Worm (Caenorhabditis elegans) whole organism, early embryonic: ENCODE measurements around the gene C55C3.4.
A peak's percentile ranks its signal among the peaks of the same experiment; 100 is the strongest.

Experiments used
- B0310.2 ChIP-seq: sonication (generic microtip); optimal IDR thresholded peaks from 2 replicates; lab custom pipeline; 2016; ENCODE audit warnings: mild to moderate bottlenecking, missing genetic modification characterization, missing compliant biosample characterization
- F13C5.2 ChIP-seq: sonication (generic microtip); optimal IDR thresholded peaks from 2 replicates; lab custom pipeline; 2017; ENCODE audit warnings: mild to moderate bottlenecking, missing genetic modification characterization, inconsistent platforms, missing compliant biosample characterization
- aly-1 ChIP-seq: sonication (generic microtip); optimal IDR thresholded peaks from 2 replicates; lab custom pipeline; 2016; ENCODE audit warnings: missing genetic modification characterization, missing compliant biosample characterization
- ama-1 ChIP-seq: fragments of 150-350 bp; optimal IDR thresholded peaks from 2 replicates; lab custom pipeline; 2014
- ceh-13 ChIP-seq: fragments of 200-800 bp; sonication (Bioruptor generic); optimal IDR thresholded peaks from 2 replicates; lab custom pipeline; 2018; ENCODE audit warnings: mild to moderate bottlenecking, missing genetic modification characterization, missing compliant biosample characterization
- ceh-36 ChIP-seq: sonication (generic microtip); optimal IDR thresholded peaks from 2 replicates; lab custom pipeline; 2016; ENCODE audit warnings: missing genetic modification characterization, inconsistent platforms, missing compliant biosample characterization
- ets-7 ChIP-seq: sonication (generic microtip); optimal IDR thresholded peaks from 2 replicates; lab custom pipeline; 2016; ENCODE audit warnings: missing genotype, missing genetic modification characterization, missing compliant biosample characterization
- flt-1 ChIP-seq: fragments of 200-800 bp; sonication (Bioruptor generic); IDR thresholded peaks from 2 replicates; pipeline ENCODE4 v1.3.6; 2022; ENCODE audit warnings: missing genetic modification characterization, missing compliant biosample characterization
- hmbx-1 ChIP-seq: sonication (generic microtip); optimal IDR thresholded peaks from 2 replicates; lab custom pipeline; 2016; ENCODE audit warnings: mild to moderate bottlenecking, missing genetic modification characterization, missing compliant biosample characterization
- hmg-4 ChIP-seq: fragments of 200-800 bp; sonication (Bioruptor generic); optimal IDR thresholded peaks from 2 replicates; lab custom pipeline; 2018; ENCODE audit warnings: mild to moderate bottlenecking, missing genetic modification characterization, missing compliant biosample characterization
- hnd-1 ChIP-seq: sonication (generic microtip); optimal IDR thresholded peaks from 2 replicates; lab custom pipeline; 2016; ENCODE audit warnings: missing genetic modification characterization, missing compliant biosample characterization
- pes-1 ChIP-seq: fragments of 200-800 bp; sonication (Bioruptor generic); IDR thresholded peaks from 2 replicates; pipeline ENCODE4 v1.3.6; 2022; ENCODE audit warnings: missing genetic modification reagents, missing genetic modification characterization, missing compliant biosample characterization
- scrt-1 ChIP-seq: fragments of 200-800 bp; sonication (Bioruptor generic); IDR thresholded peaks from 2 replicates; pipeline ENCODE4 v1.3.6; 2022; ENCODE audit warnings: missing genetic modification characterization, missing compliant biosample characterization
- sea-1 ChIP-seq: fragments of 200-800 bp; sonication (Bioruptor generic); conservative IDR thresholded peaks from 2 replicates; pipeline ENCODE4 v1.3.6; 2022; ENCODE audit warnings: missing genetic modification characterization, missing compliant biosample characterization
- tbx-11 ChIP-seq: fragments of 200-800 bp; sonication (Bioruptor generic); IDR thresholded peaks from 2 replicates; pipeline ENCODE4 v1.3.6; 2022; ENCODE audit warnings: missing genetic modification characterization, missing compliant biosample characterization
- tbx-37 ChIP-seq: fragments of 200-800 bp; sonication (Bioruptor generic); conservative IDR thresholded peaks from 2 replicates; pipeline ENCODE4 v1.3.6; 2022; ENCODE audit warnings: missing genetic modification reagents, missing genetic modification characterization, missing compliant biosample characterization
- tra-4 ChIP-seq: sonication (generic microtip); optimal IDR thresholded peaks from 2 replicates; lab custom pipeline; 2017; ENCODE audit warnings: missing genetic modification characterization, missing compliant biosample characterization

C55C3.4 gene

ce11 chrIV:5655966-5656389, 22.0 kb downstream of the C55C3.4 start:
- no peak for TF ChIP-seq hmg-4 (GFP tag; lab: Kevin White, UChicago)
- TF ChIP-seq tra-4 (tag; lab: Kevin White, UChicago), result no peak
- TF ChIP-seq tbx-11, result no peak
- TF ChIP-seq flt-1 (GFP tag; lab: Robert Waterston, UW), result no peak
- TF ChIP-seq sea-1 (GFP tag; lab: Robert Waterston, UW), result no peak
- no peak for TF ChIP-seq ceh-13 (GFP tag; lab: Kevin White, UChicago)
- no peak for TF ChIP-seq scrt-1 (GFP tag; lab: Robert Waterston, UW)
- no peak for TF ChIP-seq hmbx-1 (tag; lab: Kevin White, UChicago)
- TF ChIP-seq tbx-37, result no peak
- no peak for TF ChIP-seq B0310.2 (tag; lab: Kevin White, UChicago)
- no peak for TF ChIP-seq ets-7 (tag; lab: Kevin White, UChicago)
- no peak for TF ChIP-seq F13C5.2 (tag; lab: Kevin White, UChicago)
- TF ChIP-seq ama-1 (lab: Kevin White, UChicago), result no peak
- TF ChIP-seq pes-1 (GFP tag; lab: Robert Waterston, UW), result no peak
- TF ChIP-seq hnd-1, result no peak
- TF ChIP-seq ceh-36 (tag; lab: Kevin White, UChicago), result no peak
- no peak for TF ChIP-seq aly-1 (tag; lab: Kevin White, UChicago)

- TF ChIP-seq ceh-13 (GFP tag; lab: Kevin White, UChicago) (no peak), F13C5.2 (tag; lab: Kevin White, UChicago) (no peak), flt-1 (GFP tag; lab: Robert Waterston, UW) (no peak), pes-1 (GFP tag; lab: Robert Waterston, UW) (no peak), aly-1 (tag; lab: Kevin White, UChicago) (no peak), hmbx-1 (tag; lab: Kevin White, UChicago) (no peak), scrt-1 (GFP tag; lab: Robert Waterston, UW) (no peak), hmg-4 (GFP tag; lab: Kevin White, UChicago) (no peak), ama-1 (lab: Kevin White, UChicago) (no peak), B0310.2 (tag; lab: Kevin White, UChicago) (no peak)
Measured at ce11 chrIV:5654693-5655092, 23.3 kb downstream of the C55C3.4 start.

ce11 chrIV:5654203-5654602, 23.7 kb downstream of the C55C3.4 start:
- TF ChIP-seq ama-1 (lab: Kevin White, UChicago) (no peak), tra-4 (tag; lab: Kevin White, UChicago) (no peak), pes-1 (GFP tag; lab: Robert Waterston, UW) (no peak), hnd-1 (no peak), ceh-36 (tag; lab: Kevin White, UChicago) (no peak), hmbx-1 (tag; lab: Kevin White, UChicago) (no peak)

ce11 chrIV:5653649-5654048, 24.3 kb downstream of the C55C3.4 start, which contains the start of gene clec-178:
TSS of gene clec-178 (plus strand) at chrIV:5653949.
- TF ChIP-seq ama-1 (lab: Kevin White, UChicago) (no peak), scrt-1 (GFP tag; lab: Robert Waterston, UW) (no peak), ceh-36 (tag; lab: Kevin White, UChicago) (no peak), hmg-4 (GFP tag; lab: Kevin White, UChicago) (no peak)

ce11 chrIV:5652811-5653483, 25.0 kb downstream of the C55C3.4 start:
- peak; percentile 27 for TF ChIP-seq ama-1 (lab: Kevin White, UChicago)
- TF ChIP-seq F13C5.2 (tag; lab: Kevin White, UChicago), result no peak
- TF ChIP-seq B0310.2 (tag; lab: Kevin White, UChicago), result no peak

ce11 chrIV:5650761-5651332, 27.1 kb downstream of the C55C3.4 start:
- TF ChIP-seq hmg-4 (GFP tag; lab: Kevin White, UChicago) (no peak), flt-1 (GFP tag; lab: Robert Waterston, UW) (no peak), ceh-13 (GFP tag; lab: Kevin White, UChicago) (no peak)

- TF ChIP-seq aly-1 (tag; lab: Kevin White, UChicago), result no peak
- TF ChIP-seq tra-4 (tag; lab: Kevin White, UChicago), result no peak
- TF ChIP-seq pes-1 (GFP tag; lab: Robert Waterston, UW), result no peak
- no peak for TF ChIP-seq sea-1 (GFP tag; lab: Robert Waterston, UW)
- TF ChIP-seq tbx-11, result no peak
- no peak for TF ChIP-seq flt-1 (GFP tag; lab: Robert Waterston, UW)
- no peak for TF ChIP-seq ceh-36 (tag; lab: Kevin White, UChicago)
- no peak for TF ChIP-seq hmg-4 (GFP tag; lab: Kevin White, UChicago)
- no peak for TF ChIP-seq ceh-13 (GFP tag; lab: Kevin White, UChicago)
- no peak for TF ChIP-seq ama-1 (lab: Kevin White, UChicago)
Measured at ce11 chrIV:5649073-5649583, 28.8 kb downstream of the C55C3.4 start, which contains the start of gene csn-5. TSS of gene csn-5 (plus strand) at chrIV:5649533.
